Worm (Caenorhabditis elegans) whole organism, L1 larva: ENCODE data around the gene C06C6.9.
"Not testable (repeated sequence)": the region's sequence is repeated elsewhere in the genome, so short reads cannot be mapped to it uniquely, and the experiment has no call there.

Experiments used
- egl-27 ChIP-seq, 2 experiments: fragments of 150-350 bp in 1 of 2; sonication (generic microtip); optimal IDR thresholded peaks; 3 replicates each; lab custom pipeline; 2017 to 2018; ENCODE audit warnings: missing biosample characterization in 2 of 2, missing genetic modification characterization in 2 of 2, missing genetic modification reagents in 2 of 2
- nhr-237 ChIP-seq: fragments of 150-350 bp; optimal IDR thresholded peaks from 2 replicates; lab custom pipeline; 2014; ENCODE audit warnings: missing biosample characterization, missing genetic modification characterization
- skn-1 ChIP-seq: fragments of 150-350 bp; optimal IDR thresholded peaks from 2 replicates; lab custom pipeline; 2014; ENCODE audit warnings: missing biosample characterization, missing genetic modification characterization
- sptf-1 ChIP-seq: fragments of 150-350 bp; optimal IDR thresholded peaks from 2 replicates; lab custom pipeline; 2014; ENCODE audit warnings: missing biosample characterization, missing genetic modification characterization
- swsn-7 ChIP-seq: sonication (generic microtip); optimal IDR thresholded peaks from 2 replicates; lab custom pipeline; 2016; ENCODE audit warnings: missing genetic modification characterization, missing compliant biosample characterization
- ztf-11 ChIP-seq, 2 experiments: sonication (generic microtip); optimal IDR thresholded peaks; 2 replicates each; lab custom pipeline; 2016 to 2017; ENCODE audit warnings: missing genetic modification characterization in 2 of 2, missing biosample characterization in 1 of 2, missing compliant biosample characterization in 1 of 2
- ztf-4 ChIP-seq: fragments of 150-350 bp; optimal IDR thresholded peaks from 2 replicates; lab custom pipeline; 2014; ENCODE audit warnings: missing biosample characterization, missing genetic modification characterization

DNA sequence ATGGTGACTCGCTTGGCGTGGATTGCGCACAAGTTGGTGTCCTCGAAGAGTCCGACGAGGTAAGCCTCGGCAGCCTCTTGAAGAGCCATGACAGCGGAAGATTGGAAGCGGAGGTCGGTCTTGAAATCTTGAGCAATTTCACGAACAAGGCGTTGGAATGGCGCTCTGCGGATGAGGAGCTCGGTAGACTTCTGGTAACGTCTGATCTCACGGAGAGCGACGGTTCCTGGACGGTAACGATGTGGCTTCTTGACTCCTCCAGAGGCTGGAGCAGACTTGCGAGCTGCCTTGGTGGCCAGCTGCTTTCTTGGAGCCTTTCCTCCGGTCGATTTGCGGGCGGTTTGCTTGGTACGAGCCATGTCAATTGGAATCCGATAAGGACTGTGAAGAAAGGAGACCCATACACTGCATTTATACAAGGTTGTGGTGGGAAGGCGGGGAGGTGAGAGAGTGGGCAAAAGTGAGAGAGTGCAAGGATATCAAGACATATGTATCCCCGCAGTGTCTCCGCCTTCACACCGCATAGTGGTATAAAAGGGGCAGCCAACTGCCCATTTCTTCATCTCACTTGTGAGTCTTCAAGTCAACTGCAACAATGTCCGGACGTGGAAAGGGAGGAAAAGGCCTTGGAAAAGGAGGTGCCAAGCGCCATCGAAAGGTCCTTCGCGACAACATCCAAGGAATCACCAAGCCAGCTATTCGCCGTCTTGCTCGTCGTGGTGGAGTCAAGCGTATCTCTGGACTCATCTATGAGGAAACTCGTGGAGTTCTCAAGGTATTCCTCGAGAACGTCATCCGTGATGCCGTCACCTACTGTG lies 45.6 kb upstream of the C06C6.9 start, which contains the start of the genes his-2 and his-1:
- TF ChIP-seq ztf-11 (tag; optimal IDR thresholded peaks at IDR 0.05; lab: Kevin White, UChicago), result peak in 1 of 2 experiments; percentile 63
- TF ChIP-seq nhr-237; egl-27 (tag; optimal IDR thresholded peaks at IDR 0.05; lab: Kevin White, UChicago); skn-1 (tag; lab: Kevin White, UChicago); ztf-4 (tag; lab: Kevin White, UChicago); sptf-1; swsn-7 (tag; lab: Kevin White, UChicago): not testable (repeated sequence)
